Fruit fly (Drosophila melanogaster): Measurements from ENCODE around the gene dpy.

DNA sequence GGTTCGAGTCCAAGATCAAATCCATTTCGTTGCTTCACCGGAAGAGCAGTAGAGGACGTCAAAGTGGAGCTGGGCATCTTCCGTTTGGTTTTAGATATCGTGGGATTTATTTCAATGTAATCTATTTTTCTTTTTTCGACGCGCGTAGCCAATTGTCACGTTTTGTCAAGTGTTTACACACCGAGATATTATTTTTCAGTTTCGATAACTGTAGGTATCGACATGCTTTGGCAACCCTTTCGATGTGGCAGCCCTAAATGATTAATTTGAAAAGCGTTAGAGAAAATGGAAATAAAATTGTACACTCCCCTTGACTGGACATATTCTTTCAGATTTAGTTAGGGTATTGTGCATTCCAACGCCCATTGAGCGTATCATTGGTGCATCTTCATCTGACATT is 36.1 kb downstream of the dpy start, which contains the start of gene HP6:
- no peak for TF ChIP-seq Dll (optimal IDR thresholded peaks at IDR 0.05)
- TF ChIP-seq CG8478 (optimal IDR thresholded peaks at IDR 0.05) = no peak
- TF ChIP-seq psq (optimal IDR thresholded peaks at IDR 0.05) = no peak
